Worm (Caenorhabditis elegans): Measurements from ENCODE around the gene K10C2.7.

K10C2.7 gene

DNA sequence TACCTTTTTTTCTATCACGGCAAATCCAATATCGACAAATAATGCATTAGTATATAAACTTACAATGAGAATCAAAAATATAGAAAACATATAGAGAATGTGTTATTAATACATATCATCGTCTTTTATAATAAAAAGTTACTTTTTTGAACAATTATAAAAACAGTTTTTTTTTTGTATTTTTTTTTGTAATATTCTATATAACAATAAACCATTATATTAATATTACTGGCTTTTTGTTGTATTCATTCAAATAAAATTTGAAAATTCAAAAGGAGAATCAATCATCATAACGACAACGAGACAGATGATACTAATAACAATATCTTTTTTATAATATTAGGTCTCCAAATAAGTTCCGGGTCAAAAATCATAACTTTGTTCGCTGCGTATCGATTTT lies 5.7 kb downstream of the K10C2.7 start, which contains the start of gene K10C2.8:
K10C2.8 (minus strand) TSS at position 101 of the 400 bp plus-strand sequence.
- TF ChIP-seq somi-1 (GFP tag; optimal IDR thresholded peaks at IDR 0.05) (no peak), let-526 (GFP tag; IDR thresholded peaks at IDR 0.05) (no peak), B0019.2 (GFP tag; conservative IDR thresholded peaks at IDR 0.05) (no peak), cebp-1 (GFP tag; IDR thresholded peaks at IDR 0.05) (no peak), cebp-1 (tag; optimal IDR thresholded peaks at IDR 0.05) (no peak), ceh-91 (GFP tag; IDR thresholded peaks at IDR 0.05) (no peak), ceh-27 (GFP tag; optimal IDR thresholded peaks at IDR 0.05) (no peak), ztf-28 (GFP tag; IDR thresholded peaks at IDR 0.05) (no peak), F33H1.4 (GFP tag; IDR thresholded peaks at IDR 0.05) (no peak), ztf-18 (tag; optimal IDR thresholded peaks at IDR 0.05) (no peak), bed-2 (GFP tag; IDR thresholded peaks at IDR 0.05) (no peak), die-1 (tag; optimal IDR thresholded peaks at IDR 0.05) (no peak), F57A8.1 (GFP tag; optimal IDR thresholded peaks at IDR 0.05) (no peak), him-1 (tag; optimal IDR thresholded peaks at IDR 0.05) (no peak), mxl-1 (tag; optimal IDR thresholded peaks at IDR 0.05) (no peak), chd-7 (tag; optimal IDR thresholded peaks at IDR 0.05) (no peak)

DNA sequence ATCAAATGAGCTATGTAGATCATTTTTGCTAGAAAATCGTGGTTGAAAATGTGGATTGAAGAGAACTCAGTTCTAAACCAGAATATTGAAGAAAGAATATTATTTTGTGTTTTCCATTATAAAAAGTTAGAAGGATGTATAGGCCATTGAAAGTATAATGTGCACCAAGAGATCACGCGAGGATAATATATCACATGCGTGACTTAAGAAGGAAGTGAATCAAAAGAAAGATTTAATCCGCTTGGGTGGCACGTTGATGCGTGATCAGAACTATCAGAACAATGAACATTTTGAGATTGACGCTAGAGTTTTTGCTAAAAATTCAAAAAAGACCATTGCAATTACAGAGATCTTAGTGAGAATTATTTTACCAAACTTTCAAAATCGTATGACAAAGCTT lies 7.5 kb downstream of the K10C2.7 start:
- no peak for TF ChIP-seq rpc-1 (optimal IDR thresholded peaks at IDR 0.05)
- no peak for TF ChIP-seq rpc-1 (tag; optimal IDR thresholded peaks at IDR 0.05)
- no peak for TF ChIP-seq madf-10 (tag; optimal IDR thresholded peaks at IDR 0.05)
- no peak for TF ChIP-seq lin-40 (tag; optimal IDR thresholded peaks at IDR 0.05)
- no peak for TF ChIP-seq T26A5.8 (tag; optimal IDR thresholded peaks at IDR 0.05)
- TF ChIP-seq C17E4.6 (GFP tag; IDR thresholded peaks at IDR 0.05): no peak
- TF ChIP-seq snpc-1.3 (tag; optimal IDR thresholded peaks at IDR 0.05; ENCODE audit: insufficient read depth): no peak
- no peak for TF ChIP-seq mxl-1 (tag; optimal IDR thresholded peaks at IDR 0.05)
- TF ChIP-seq ztf-3 (GFP tag; optimal IDR thresholded peaks at IDR 0.05): no peak
- no peak for TF ChIP-seq mes-4 (tag; optimal IDR thresholded peaks at IDR 0.05)
- no peak for TF ChIP-seq snpc-3.4 (tag; optimal IDR thresholded peaks at IDR 0.05)
- no peak for TF ChIP-seq F22D6.2 (tag; optimal IDR thresholded peaks at IDR 0.05)
- TF ChIP-seq ztf-18 (tag; optimal IDR thresholded peaks at IDR 0.05): no peak
- no peak for TF ChIP-seq ceh-27 (GFP tag; optimal IDR thresholded peaks at IDR 0.05)
- TF ChIP-seq F49E8.2 (tag; optimal IDR thresholded peaks at IDR 0.05; ENCODE audit: insufficient read depth): no peak
- no peak for TF ChIP-seq Y56A3A.18 (GFP tag; IDR thresholded peaks at IDR 0.05)
- TF ChIP-seq B0261.1 (tag; optimal IDR thresholded peaks at IDR 0.05): no peak
- TF ChIP-seq lir-1 (GFP tag; conservative IDR thresholded peaks at IDR 0.05): no peak

DNA sequence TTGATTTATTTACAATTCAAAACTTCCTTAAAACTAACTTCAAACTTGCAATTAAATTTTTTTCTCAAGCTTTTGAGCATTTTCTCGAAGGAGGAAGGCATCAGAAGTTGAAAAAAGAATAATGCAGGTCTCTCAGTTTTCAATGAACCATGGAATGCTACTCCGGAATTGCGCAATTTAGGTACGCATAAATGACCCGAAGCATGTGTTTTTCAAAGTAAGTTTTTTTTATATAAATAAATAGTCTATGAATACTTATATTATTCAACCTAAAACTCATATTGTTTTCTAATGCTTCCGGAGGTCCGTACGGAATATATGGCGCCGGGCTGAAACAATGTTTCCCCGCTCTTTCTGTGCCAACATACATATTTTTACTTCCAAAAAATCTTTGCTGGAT lies 9.6 kb downstream of the K10C2.7 start, which contains the start of gene K10C2.2:
K10C2.2 (minus strand) TSS at position 101 of the 400 bp plus-strand sequence.
- no peak for TF ChIP-seq lir-1 (GFP tag; conservative IDR thresholded peaks at IDR 0.05)
- no peak for TF ChIP-seq rcor-1 (GFP tag; IDR thresholded peaks at IDR 0.05)
- no peak for TF ChIP-seq lin-54 (GFP tag; optimal IDR thresholded peaks at IDR 0.05)
- TF ChIP-seq ets-4 (GFP tag; optimal IDR thresholded peaks at IDR 0.05): no peak
- no peak for TF ChIP-seq ztf-25 (GFP tag; IDR thresholded peaks at IDR 0.05)
- no peak for TF ChIP-seq ceh-40 (GFP tag; IDR thresholded peaks at IDR 0.05)
- TF ChIP-seq sptf-2 (GFP tag; optimal IDR thresholded peaks at IDR 0.05): no peak
- no peak for TF ChIP-seq mxl-1 (tag; optimal IDR thresholded peaks at IDR 0.05)
- TF ChIP-seq C06A6.2 (GFP tag; conservative IDR thresholded peaks at IDR 0.05): no peak
- no peak for TF ChIP-seq bed-2 (GFP tag; IDR thresholded peaks at IDR 0.05)
- TF ChIP-seq hlh-26 (GFP tag; conservative IDR thresholded peaks at IDR 0.05): no peak
- TF ChIP-seq akir-1 (GFP tag; optimal IDR thresholded peaks at IDR 0.05): no peak
- no peak for TF ChIP-seq F33H1.4 (GFP tag; IDR thresholded peaks at IDR 0.05)
- TF ChIP-seq Y79H2A.3 (GFP tag; conservative IDR thresholded peaks at IDR 0.05): no peak
- TF ChIP-seq sea-2 (GFP tag; IDR thresholded peaks at IDR 0.05): no peak
- no peak for TF ChIP-seq Y95B8A.8 (GFP tag; IDR thresholded peaks at IDR 0.05)
- no peak for TF ChIP-seq tlf-1 (GFP tag; optimal IDR thresholded peaks at IDR 0.05)
